Worm (Caenorhabditis elegans): ENCODE data around the gene C15H9.4.

Gene C15H9.4

ce11 chrX:6052744-6053143 is 44.7 kb upstream of the C15H9.4 start, which contains the start of gene C45B2.6 (continued):
- TF ChIP-seq Y116A8C.19 (tag; optimal IDR thresholded peaks at IDR 0.05; ENCODE audit: borderline replicate concordance) (no peak), nhr-90 (tag; optimal IDR thresholded peaks at IDR 0.05; ENCODE audit: poor library complexity) (no peak), zip-4 (GFP tag; optimal IDR thresholded peaks at IDR 0.05) (no peak), fkh-8 (tag; optimal IDR thresholded peaks at IDR 0.05) (no peak), ztf-11 (tag; optimal IDR thresholded peaks at IDR 0.05) (no peak), rnt-1 (tag; optimal IDR thresholded peaks at IDR 0.05) (peak; percentile 7), efl-1 (optimal IDR thresholded peaks at IDR 0.05) (peak in 1 of 2 experiments; percentile 22), efl-1 (GFP tag; optimal IDR thresholded peaks at IDR 0.05 in 1 of 2) (peak; percentile 55 to 60), ceh-88 (GFP tag; IDR thresholded peaks at IDR 0.05) (no peak), ama-1 (optimal IDR thresholded peaks at IDR 0.05) (no peak), pag-3 (tag; optimal IDR thresholded peaks at IDR 0.05; ENCODE audit: borderline replicate concordance, insufficient read depth) (no peak), nhr-84 (tag; optimal IDR thresholded peaks at IDR 0.05) (no peak), ceh-63 (GFP tag; optimal IDR thresholded peaks at IDR 0.05) (no peak), swsn-7 (tag; optimal IDR thresholded peaks at IDR 0.05) (no peak), snu-23 (GFP tag; optimal IDR thresholded peaks at IDR 0.05) (peak; percentile 42), fkh-4 (tag; optimal IDR thresholded peaks at IDR 0.05; ENCODE audit: borderline replicate concordance) (no peak), hpl-2 (GFP tag; optimal IDR thresholded peaks at IDR 0.05) (no peak), aly-2 (tag; optimal IDR thresholded peaks at IDR 0.05) (no peak), pax-3 (tag; optimal IDR thresholded peaks at IDR 0.05) (no peak), grh-1 (GFP tag; IDR thresholded peaks at IDR 0.05) (no peak), lin-14 (GFP tag; optimal IDR thresholded peaks at IDR 0.05) (peak; percentile 46), efl-3 (GFP tag; optimal IDR thresholded peaks at IDR 0.05) (no peak), unc-98 (GFP tag; IDR thresholded peaks at IDR 0.05) (no peak), nhr-77 (tag; optimal IDR thresholded peaks at IDR 0.05) (no peak), tlp-1 (tag; optimal IDR thresholded peaks at IDR 0.05) (no peak), tbx-2 (tag; optimal IDR thresholded peaks at IDR 0.05) (no peak), hlh-17 (GFP tag; optimal IDR thresholded peaks at IDR 0.05; ENCODE audit: borderline replicate concordance) (no peak), lin-39 (tag; optimal IDR thresholded peaks at IDR 0.05) (no peak), nhr-20 (tag; optimal IDR thresholded peaks at IDR 0.05) (peak; percentile 23), elt-2 (tag; optimal IDR thresholded peaks at IDR 0.05) (no peak), blmp-1 (tag; optimal IDR thresholded peaks at IDR 0.05) (no peak), ceh-90 (tag; optimal IDR thresholded peaks at IDR 0.05) (no peak), dsc-1 (tag; optimal IDR thresholded peaks at IDR 0.05) (peak; percentile 20)

- peak; percentile 8 for TF ChIP-seq nhr-47 (tag; optimal IDR thresholded peaks at IDR 0.05)
- TF ChIP-seq blmp-1 (tag; optimal IDR thresholded peaks at IDR 0.05), result peak; percentile 64
- no peak for TF ChIP-seq pqm-1 (tag; optimal IDR thresholded peaks at IDR 0.05)
- no peak for TF ChIP-seq elt-3 (tag; optimal IDR thresholded peaks at IDR 0.05)
- TF ChIP-seq mef-2 (tag; optimal IDR thresholded peaks at IDR 0.05), result no peak
- no peak for TF ChIP-seq swsn-7 (tag; optimal IDR thresholded peaks at IDR 0.05)
- TF ChIP-seq egl-13 (tag; optimal IDR thresholded peaks at IDR 0.05), result no peak
- TF ChIP-seq irx-1 (tag; optimal IDR thresholded peaks at IDR 0.05), result peak; percentile 6
- TF ChIP-seq fos-1 (tag; optimal IDR thresholded peaks at IDR 0.05), result no peak
- TF ChIP-seq sptf-1 (tag; optimal IDR thresholded peaks at IDR 0.05), result no peak
- peak; percentile 44 for TF ChIP-seq nhr-237 (tag; optimal IDR thresholded peaks at IDR 0.05)
- TF ChIP-seq efl-3 (GFP tag; optimal IDR thresholded peaks at IDR 0.05), result no peak
- no peak for TF ChIP-seq Y116A8C.19 (tag; optimal IDR thresholded peaks at IDR 0.05; ENCODE audit: borderline replicate concordance)
- TF ChIP-seq lin-35 (GFP tag; optimal IDR thresholded peaks at IDR 0.05), result peak in 1 of 2 experiments; percentile 19
- peak; percentile 22 for TF ChIP-seq tbx-2 (tag; optimal IDR thresholded peaks at IDR 0.05)
- no peak for TF ChIP-seq C16A3.4 (tag; optimal IDR thresholded peaks at IDR 0.05)
- TF ChIP-seq hpl-2 (GFP tag; optimal IDR thresholded peaks at IDR 0.05), result no peak
- no peak for TF ChIP-seq efl-1 (optimal IDR thresholded peaks at IDR 0.05)
- TF ChIP-seq efl-1 (GFP tag; optimal IDR thresholded peaks at IDR 0.05 in 1 of 2), result peak; percentile 5 to 79
- no peak for TF ChIP-seq zip-4 (GFP tag; optimal IDR thresholded peaks at IDR 0.05)
- peak; percentile 83 for TF ChIP-seq nhr-85 (tag)
- TF ChIP-seq lin-15B (tag; optimal IDR thresholded peaks at IDR 0.05), result no peak
- no peak for TF ChIP-seq pag-3 (tag; optimal IDR thresholded peaks at IDR 0.05; ENCODE audit: borderline replicate concordance, insufficient read depth)
- TF ChIP-seq ztf-11 (tag; optimal IDR thresholded peaks at IDR 0.05), result no peak
- TF ChIP-seq dpl-1 (GFP tag; optimal IDR thresholded peaks at IDR 0.05), result no peak
- no peak for TF ChIP-seq fkh-4 (tag; optimal IDR thresholded peaks at IDR 0.05; ENCODE audit: borderline replicate concordance)
- no peak for TF ChIP-seq mep-1 (tag; optimal IDR thresholded peaks at IDR 0.05)
- TF ChIP-seq elt-2 (tag; optimal IDR thresholded peaks at IDR 0.05), result peak; percentile 81
- TF ChIP-seq hlh-4 (tag; optimal IDR thresholded peaks at IDR 0.05), result no peak
- peak; percentile 2 for TF ChIP-seq nhr-77 (tag; optimal IDR thresholded peaks at IDR 0.05)
Measured at ce11 chrX:6057580-6058305, 39.7 kb upstream of the C15H9.4 start, which contains the start of gene gln-1. Gene gln-1, plus strand, starts transcription at chrX:6058255.

Measured in whole organism, L1 larva.